Worm (Caenorhabditis elegans): ENCODE data around the gene F14H8.4.

F14H8.4 gene

DNA sequence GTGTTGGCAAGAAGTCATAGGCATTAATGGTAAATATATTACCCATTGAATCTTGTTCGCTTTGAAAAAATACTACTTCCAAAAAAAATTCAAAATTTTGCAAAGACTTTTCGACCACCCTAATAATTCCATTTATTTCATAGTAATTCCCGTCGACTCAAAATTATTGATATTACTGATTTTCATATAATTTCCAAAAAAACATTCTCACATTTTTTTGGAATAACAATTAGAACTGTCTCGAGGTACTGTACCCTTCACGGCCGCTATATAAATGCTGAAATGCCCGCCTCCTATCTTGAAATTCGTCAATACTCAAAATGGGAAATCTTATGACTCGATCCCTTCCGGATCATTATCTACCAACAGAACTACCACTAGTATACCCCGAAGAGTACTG, at the start of gene F14H8.4:
Gene F14H8.4 (plus strand): TSS at position 301 of the 400 bp plus-strand sequence.
- TF ChIP-seq ceh-79 (tag; optimal IDR thresholded peaks at IDR 0.05), result no peak
- TF ChIP-seq ekl-4 (GFP tag; IDR thresholded peaks at IDR 0.05), result no peak
- TF ChIP-seq ztf-25 (GFP tag; IDR thresholded peaks at IDR 0.05), result no peak
- no peak for TF ChIP-seq sea-2 (GFP tag; IDR thresholded peaks at IDR 0.05)
- TF ChIP-seq lin-54 (GFP tag; optimal IDR thresholded peaks at IDR 0.05), result no peak
- TF ChIP-seq Y95B8A.8 (GFP tag; IDR thresholded peaks at IDR 0.05), result no peak
- TF ChIP-seq ceh-58 (GFP tag; IDR thresholded peaks at IDR 0.05), result no peak
- TF ChIP-seq lin-40 (tag; optimal IDR thresholded peaks at IDR 0.05), result no peak
- no peak for TF ChIP-seq athp-1 (tag; optimal IDR thresholded peaks at IDR 0.05)
- TF ChIP-seq nhr-27 (tag; optimal IDR thresholded peaks at IDR 0.05), result no peak
- no peak for TF ChIP-seq hmg-20 (GFP tag; IDR thresholded peaks at IDR 0.05)
- no peak for TF ChIP-seq zim-3 (tag; optimal IDR thresholded peaks at IDR 0.05)
- TF ChIP-seq cebp-1 (GFP tag; IDR thresholded peaks at IDR 0.05), result no peak
- TF ChIP-seq cebp-1 (tag; optimal IDR thresholded peaks at IDR 0.05), result no peak
- no peak for TF ChIP-seq F57C9.4 (tag; optimal IDR thresholded peaks at IDR 0.05)
- no peak for TF ChIP-seq bed-1 (GFP tag; IDR thresholded peaks at IDR 0.05)
- no peak for TF ChIP-seq akir-1 (GFP tag; optimal IDR thresholded peaks at IDR 0.05)
- TF ChIP-seq F33H1.4 (GFP tag; IDR thresholded peaks at IDR 0.05), result no peak
- TF ChIP-seq let-526 (GFP tag; IDR thresholded peaks at IDR 0.05), result no peak

ce11 chrV:14978205-14978751, 45.4 kb upstream of the F14H8.4 start, which contains the start of the genes grd-12 and F02D8.1:
Gene grd-12, plus strand, starts transcription at chrV:14978505.
Gene F02D8.1, minus strand, starts transcription at chrV:14978701.
- TF ChIP-seq hlh-12 (tag; optimal IDR thresholded peaks at IDR 0.05) (no peak), Y95B8A.8 (GFP tag; IDR thresholded peaks at IDR 0.05) (no peak), attf-3 (GFP tag; conservative IDR thresholded peaks at IDR 0.05) (no peak), Y56A3A.18 (GFP tag; IDR thresholded peaks at IDR 0.05) (no peak), lin-26 (GFP tag; IDR thresholded peaks at IDR 0.05) (no peak), Y53F4B.3 (GFP tag; IDR thresholded peaks at IDR 0.05) (no peak), nhr-80 (tag; optimal IDR thresholded peaks at IDR 0.05) (no peak), C06A6.2 (GFP tag; conservative IDR thresholded peaks at IDR 0.05) (no peak), Y67H2A.10 (GFP tag; conservative IDR thresholded peaks at IDR 0.05) (no peak), ama-1 (optimal IDR thresholded peaks at IDR 0.05) (no peak), ama-1 (GFP tag; optimal IDR thresholded peaks at IDR 0.05) (no peak), mxl-1 (tag; optimal IDR thresholded peaks at IDR 0.05) (no peak), sptf-2 (GFP tag; optimal IDR thresholded peaks at IDR 0.05) (no peak), tlf-1 (GFP tag; optimal IDR thresholded peaks at IDR 0.05) (no peak), madf-10 (tag; optimal IDR thresholded peaks at IDR 0.05) (no peak), bed-1 (GFP tag; IDR thresholded peaks at IDR 0.05) (no peak)

- TF ChIP-seq attf-3 (GFP tag; conservative IDR thresholded peaks at IDR 0.05), result no peak
- no peak for TF ChIP-seq ceh-40 (GFP tag; IDR thresholded peaks at IDR 0.05)
- no peak for TF ChIP-seq lin-54 (GFP tag; optimal IDR thresholded peaks at IDR 0.05)
- no peak for TF ChIP-seq hlh-26 (GFP tag; conservative IDR thresholded peaks at IDR 0.05)
- TF ChIP-seq atf-7 (tag; optimal IDR thresholded peaks at IDR 0.05), result no peak
- TF ChIP-seq madf-6 (GFP tag; IDR thresholded peaks at IDR 0.05), result no peak
- no peak for TF ChIP-seq nfya-2 (GFP tag; IDR thresholded peaks at IDR 0.05)
- TF ChIP-seq rec-8 (tag; optimal IDR thresholded peaks at IDR 0.05), result no peak
- no peak for TF ChIP-seq ztf-28 (GFP tag; IDR thresholded peaks at IDR 0.05)
- TF ChIP-seq Y67H2A.10 (GFP tag; conservative IDR thresholded peaks at IDR 0.05), result no peak
- TF ChIP-seq akir-1 (GFP tag; optimal IDR thresholded peaks at IDR 0.05), result no peak
- no peak for TF ChIP-seq nfya-1 (tag; optimal IDR thresholded peaks at IDR 0.05; ENCODE audit: borderline replicate concordance, insufficient read depth)
- TF ChIP-seq bed-1 (GFP tag; IDR thresholded peaks at IDR 0.05), result no peak
Observed at ce11 chrV:14979937-14980336, 43.7 kb upstream of the F14H8.4 start, which contains the start of gene xbx-1. Gene xbx-1, plus strand, starts transcription at chrV:14980237.
